Worm (Caenorhabditis elegans) whole organism, L2 larva: ENCODE data around the gene sec-24.1.

Experiments used
- C34F6.9 ChIP-seq: fragments of 150-350 bp; optimal IDR thresholded peaks from 2 replicates; lab custom pipeline; 2014; ENCODE audit warnings: missing biosample characterization, missing genetic modification characterization
- F13H6.1 ChIP-seq: sonication (generic microtip); optimal IDR thresholded peaks from 2 replicates; lab custom pipeline; 2016; ENCODE audit warnings: missing genetic modification characterization, missing compliant biosample characterization
- R02D3.7 ChIP-seq: fragments of 150-350 bp; optimal IDR thresholded peaks from 2 replicates; lab custom pipeline; 2014; ENCODE audit warnings: missing biosample characterization, missing genetic modification characterization
- Y55F3AM.14 ChIP-seq: fragments of 200-800 bp; sonication (Bioruptor generic); optimal IDR thresholded peaks from 2 replicates; lab custom pipeline; 2018; ENCODE audit warnings: mild to moderate bottlenecking, missing genetic modification characterization, missing compliant biosample characterization
- ZK546.5 ChIP-seq: sonication (generic microtip); optimal IDR thresholded peaks from 2 replicates; lab custom pipeline; 2017; ENCODE audit warnings: missing biosample characterization, missing genetic modification characterization
- ama-1 ChIP-seq: fragments of 150-350 bp; optimal IDR thresholded peaks from 2 replicates; lab custom pipeline; 2018; ENCODE audit warnings: inconsistent platforms
- blmp-1 ChIP-seq: sonication (generic microtip); optimal IDR thresholded peaks from 2 replicates; lab custom pipeline; 2017; ENCODE audit warnings: missing genetic modification characterization, mild to moderate bottlenecking, missing compliant biosample characterization, antibody characterized with exemption, moderate library complexity; ENCODE audit not compliant: insufficient read depth
- ceh-16 ChIP-seq: fragments of 150-350 bp; optimal IDR thresholded peaks from 2 replicates; lab custom pipeline; 2014; ENCODE audit warnings: missing biosample characterization, missing genetic modification characterization
- ceh-82 ChIP-seq: fragments of 150-350 bp; optimal IDR thresholded peaks from 2 replicates; lab custom pipeline; 2014; ENCODE audit warnings: missing biosample characterization, missing genetic modification characterization
- crh-2 ChIP-seq: sonication (generic microtip); optimal IDR thresholded peaks from 2 replicates; lab custom pipeline; 2017; ENCODE audit warnings: missing biosample characterization, missing genetic modification characterization
- dmd-4 ChIP-seq: sonication (generic microtip); optimal IDR thresholded peaks from 2 replicates; lab custom pipeline; 2017; ENCODE audit warnings: missing biosample characterization, missing genetic modification characterization
- egl-27 ChIP-seq: sonication (generic microtip); optimal IDR thresholded peaks from 3 replicates; lab custom pipeline; 2017; ENCODE audit warnings: missing biosample characterization, missing genetic modification reagents, missing genetic modification characterization
- elt-1 ChIP-seq: fragments of 150-350 bp; optimal IDR thresholded peaks from 2 replicates; lab custom pipeline; 2014; ENCODE audit warnings: missing biosample characterization, missing genetic modification characterization
- elt-3 ChIP-seq: sonication (generic microtip); optimal IDR thresholded peaks from 2 replicates; lab custom pipeline; 2017; ENCODE audit warnings: missing biosample characterization, missing genetic modification characterization
- lin-11 ChIP-seq: fragments of 150-350 bp; sonication (generic microtip); optimal IDR thresholded peaks from 2 replicates; lab custom pipeline; 2014; ENCODE audit warnings: missing biosample characterization, missing genetic modification characterization, inconsistent platforms, mixed read lengths
- lin-13 ChIP-seq: fragments of 150-350 bp; optimal IDR thresholded peaks from 2 replicates; lab custom pipeline; 2014; ENCODE audit warnings: missing biosample characterization, missing genetic modification reagents, missing genetic modification characterization
- lin-39 ChIP-seq: fragments of 150-350 bp; optimal IDR thresholded peaks from 2 replicates; lab custom pipeline; 2014; ENCODE audit warnings: missing biosample characterization, missing genetic modification reagents, missing genetic modification characterization
- mab-5 ChIP-seq: fragments of 150-350 bp; optimal IDR thresholded peaks from 2 replicates; lab custom pipeline; 2014; ENCODE audit warnings: missing biosample characterization, missing genetic modification characterization
- mdl-1 ChIP-seq, 2 experiments: fragments of 150-350 bp in 1 of 2; sonication (generic microtip) in 1 of 2; optimal IDR thresholded peaks; 2 replicates each; lab custom pipeline; 2017; ENCODE audit warnings: missing biosample characterization in 2 of 2, missing genetic modification characterization in 2 of 2
- nhr-10 ChIP-seq: sonication (generic microtip); optimal IDR thresholded peaks from 2 replicates; lab custom pipeline; 2017; ENCODE audit warnings: missing biosample characterization, missing genetic modification characterization
- nhr-11 ChIP-seq: fragments of 150-350 bp; optimal IDR thresholded peaks from 2 replicates; lab custom pipeline; 2014; ENCODE audit warnings: missing biosample characterization, missing genetic modification characterization
- nhr-12 ChIP-seq: fragments of 150-350 bp; optimal IDR thresholded peaks from 2 replicates; lab custom pipeline; 2014; ENCODE audit warnings: missing biosample characterization, missing genetic modification characterization
- nhr-129 ChIP-seq: fragments of 150-350 bp; optimal IDR thresholded peaks from 2 replicates; lab custom pipeline; 2014; ENCODE audit warnings: missing biosample characterization, missing genetic modification characterization
- nhr-21 ChIP-seq: fragments of 150-350 bp; optimal IDR thresholded peaks from 2 replicates; lab custom pipeline; 2014; ENCODE audit warnings: missing biosample characterization, missing genetic modification characterization
- nhr-237 ChIP-seq: fragments of 150-350 bp; optimal IDR thresholded peaks from 2 replicates; lab custom pipeline; 2014; ENCODE audit warnings: missing biosample characterization, missing genetic modification characterization
- nhr-6 ChIP-seq: fragments of 150-350 bp; optimal IDR thresholded peaks from 2 replicates; lab custom pipeline; 2014; ENCODE audit warnings: missing biosample characterization, missing genetic modification characterization
- nhr-77 ChIP-seq: fragments of 150-350 bp; optimal IDR thresholded peaks from 2 replicates; lab custom pipeline; 2014; ENCODE audit warnings: missing biosample characterization, missing genetic modification characterization
- peb-1 ChIP-seq: fragments of 150-350 bp; optimal IDR thresholded peaks from 2 replicates; lab custom pipeline; 2014; ENCODE audit warnings: missing biosample characterization, missing genetic modification characterization
- skn-1 ChIP-seq: sonication (generic microtip); optimal IDR thresholded peaks from 2 replicates; lab custom pipeline; 2017; ENCODE audit warnings: missing biosample characterization, missing genetic modification characterization
- sma-3 ChIP-seq: sonication (generic microtip); optimal IDR thresholded peaks from 2 replicates; lab custom pipeline; 2016; ENCODE audit warnings: missing genetic modification reagents, missing genetic modification characterization, missing compliant biosample characterization
- snpc-4 ChIP-seq: fragments of 150-350 bp; optimal IDR thresholded peaks from 2 replicates; lab custom pipeline; 2014; ENCODE audit warnings: missing biosample characterization, missing genetic modification characterization
- unc-55 ChIP-seq: fragments of 150-350 bp; sonication (generic microtip); optimal IDR thresholded peaks from 3 replicates; lab custom pipeline; 2014; ENCODE audit warnings: missing biosample characterization, missing genetic modification reagents, missing genetic modification characterization
- unc-62 ChIP-seq: fragments of 150-350 bp; optimal IDR thresholded peaks from 2 replicates; lab custom pipeline; 2014; ENCODE audit warnings: missing biosample characterization, missing genetic modification reagents, missing genetic modification characterization
- ztf-1 ChIP-seq: fragments of 200-800 bp; sonication (Bioruptor generic); conservative IDR thresholded peaks from 2 replicates; pipeline ENCODE4 v1.3.6; 2022; ENCODE audit warnings: missing genetic modification characterization, missing compliant biosample characterization
- ztf-4 ChIP-seq: fragments of 150-350 bp; optimal IDR thresholded peaks from 2 replicates; lab custom pipeline; 2014; ENCODE audit warnings: missing biosample characterization, missing genetic modification characterization

The sec-24.1 gene

ce11 chrIV:11569795-11570194 lies 3.8 kb upstream of the sec-24.1 start:
- no peak for TF ChIP-seq snpc-4 (tag; lab: Kevin White, UChicago)
- TF ChIP-seq nhr-237 (tag; lab: Kevin White, UChicago): no peak
- TF ChIP-seq nhr-6: no peak
- no peak for TF ChIP-seq elt-1
- no peak for TF ChIP-seq R02D3.7 (tag; lab: Kevin White, UChicago)
- no peak for TF ChIP-seq ZK546.5 (tag; lab: Kevin White, UChicago)
- TF ChIP-seq C34F6.9: no peak
- no peak for TF ChIP-seq dmd-4 (tag; lab: Kevin White, UChicago)
- TF ChIP-seq nhr-12 (tag; lab: Kevin White, UChicago): no peak
- no peak for TF ChIP-seq nhr-77 (tag; lab: Kevin White, UChicago)
- no peak for TF ChIP-seq lin-13 (GFP tag; lab: Kevin White, UChicago)

ce11 chrIV:11568249-11568940 lies 2.4 kb upstream of the sec-24.1 start:
- TF ChIP-seq nhr-129 (tag; lab: Kevin White, UChicago) (no peak), elt-3 (tag; lab: Kevin White, UChicago) (no peak), C34F6.9 (no peak), snpc-4 (tag; lab: Kevin White, UChicago) (no peak), F13H6.1 (tag; lab: Kevin White, UChicago) (no peak), nhr-10 (no peak), ceh-16 (tag; lab: Kevin White, UChicago) (no peak), lin-39 (tag; lab: Kevin White, UChicago) (no peak)

- TF ChIP-seq mdl-1 (tag; optimal IDR thresholded peaks at IDR 0.05; lab: Kevin White, UChicago): no peak
- no peak for TF ChIP-seq nhr-12 (tag; lab: Kevin White, UChicago)
- no peak for TF ChIP-seq ztf-1
- TF ChIP-seq peb-1 (tag; lab: Kevin White, UChicago): no peak
- no peak for TF ChIP-seq ceh-82 (tag; lab: Kevin White, UChicago)
- no peak for TF ChIP-seq unc-62
- no peak for TF ChIP-seq ztf-4 (tag; lab: Kevin White, UChicago)
- TF ChIP-seq nhr-77 (tag; lab: Kevin White, UChicago): no peak
- no peak for TF ChIP-seq mab-5 (tag; lab: Kevin White, UChicago)
- no peak for TF ChIP-seq nhr-237 (tag; lab: Kevin White, UChicago)
- TF ChIP-seq Y55F3AM.14: no peak
- no peak for TF ChIP-seq lin-13 (GFP tag; lab: Kevin White, UChicago)
- TF ChIP-seq egl-27 (tag; lab: Kevin White, UChicago): no peak
- TF ChIP-seq lin-11 (tag; lab: Kevin White, UChicago): no peak
- no peak for TF ChIP-seq dmd-4 (tag; lab: Kevin White, UChicago)
Measured at ce11 chrIV:11565022-11565421, 972 bp downstream of the sec-24.1 start.

ce11 chrIV:11563090-11563489 lies 2.9 kb downstream of the sec-24.1 start:
- no peak for TF ChIP-seq nhr-21 (tag; lab: Kevin White, UChicago)
- TF ChIP-seq snpc-4 (tag; lab: Kevin White, UChicago): no peak
- TF ChIP-seq dmd-4 (tag; lab: Kevin White, UChicago): no peak
- no peak for TF ChIP-seq ama-1 (lab: Kevin White, UChicago)
- TF ChIP-seq skn-1 (tag; lab: Kevin White, UChicago): no peak
- no peak for TF ChIP-seq nhr-237 (tag; lab: Kevin White, UChicago)
- no peak for TF ChIP-seq nhr-12 (tag; lab: Kevin White, UChicago)
- TF ChIP-seq unc-55 (GFP tag; lab: Kevin White, UChicago): no peak
- no peak for TF ChIP-seq mab-5 (tag; lab: Kevin White, UChicago)
- no peak for TF ChIP-seq elt-3 (tag; lab: Kevin White, UChicago)
- TF ChIP-seq nhr-77 (tag; lab: Kevin White, UChicago): no peak
- no peak for TF ChIP-seq blmp-1 (tag; lab: Kevin White, UChicago)
- no peak for TF ChIP-seq ceh-82 (tag; lab: Kevin White, UChicago)
- TF ChIP-seq F13H6.1 (tag; lab: Kevin White, UChicago): no peak
- TF ChIP-seq lin-39 (tag; lab: Kevin White, UChicago): no peak
- no peak for TF ChIP-seq crh-2 (tag; lab: Kevin White, UChicago)
- no peak for TF ChIP-seq sma-3
- no peak for TF ChIP-seq nhr-6
- TF ChIP-seq nhr-11 (tag; lab: Kevin White, UChicago): no peak
- TF ChIP-seq elt-1: no peak
- TF ChIP-seq, all 48 proteins: peak for 0
